Worm (Caenorhabditis elegans): ENCODE measurements around the gene H38K22.6.
"Not testable (repeated sequence)": the region's sequence is repeated elsewhere in the genome, so short reads cannot be mapped to it uniquely, and the experiment has no call there.

DNA sequence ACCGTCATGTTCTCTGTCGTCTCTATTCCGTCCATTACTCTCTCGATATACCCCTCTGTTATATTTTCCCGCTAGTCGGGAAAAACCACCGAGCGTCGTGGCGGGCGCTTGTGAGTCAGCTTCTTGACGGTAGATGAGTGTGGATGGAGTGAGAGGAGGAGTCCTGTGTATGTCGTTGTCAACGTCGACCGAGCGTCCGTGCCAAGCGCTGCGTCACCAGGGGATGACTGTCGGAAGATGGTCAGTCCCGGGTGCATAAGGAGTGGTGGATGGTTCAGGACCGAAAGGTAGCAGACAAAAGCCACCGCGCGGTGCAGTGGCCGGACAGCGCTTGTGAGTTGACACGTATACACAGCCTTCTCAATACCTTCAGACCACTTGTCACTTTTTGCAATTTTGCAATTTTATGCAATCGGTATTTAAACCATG is 49.2 kb downstream of the H38K22.6 start:
- TF ChIP-seq nhr-11, egl-27 (tag; optimal IDR thresholded peaks at IDR 0.05): not testable (repeated sequence)
- TF ChIP-seq jun-1 (tag; optimal IDR thresholded peaks at IDR 0.05) (peak; percentile 17), aly-2 (tag; optimal IDR thresholded peaks at IDR 0.05) (peak; percentile 35)

All from whole organism, L1 larva.